Worm (Caenorhabditis elegans) whole organism, L3 larva: ENCODE results near the gene H01M10.1.

Experiments used
- ZK546.5 ChIP-seq: sonication (generic microtip); optimal IDR thresholded peaks from 2 replicates; lab custom pipeline; 2017; ENCODE audit warnings: missing biosample characterization, missing genetic modification characterization
- aly-2 ChIP-seq: fragments of 150-350 bp; optimal IDR thresholded peaks from 2 replicates; lab custom pipeline; 2014; ENCODE audit warnings: missing biosample characterization, missing genetic modification characterization
- ama-1 ChIP-seq: fragments of 150-350 bp; optimal IDR thresholded peaks from 2 replicates; lab custom pipeline; 2018
- ceh-16 ChIP-seq: sonication (generic microtip); optimal IDR thresholded peaks from 2 replicates; lab custom pipeline; 2017; ENCODE audit warnings: missing biosample characterization, missing genetic modification characterization
- ceh-28 ChIP-seq: fragments of 150-350 bp; optimal IDR thresholded peaks from 2 replicates; lab custom pipeline; 2014; ENCODE audit warnings: missing biosample characterization, missing genetic modification reagents, missing genetic modification characterization
- ceh-82 ChIP-seq: fragments of 150-350 bp; optimal IDR thresholded peaks from 2 replicates; lab custom pipeline; 2014; ENCODE audit warnings: missing biosample characterization, missing genetic modification characterization
- ceh-9 ChIP-seq: sonication (generic microtip); optimal IDR thresholded peaks from 2 replicates; lab custom pipeline; 2018; ENCODE audit warnings: missing biosample characterization, missing genetic modification characterization
- daf-12 ChIP-seq: fragments of 150-350 bp; optimal IDR thresholded peaks from 2 replicates; lab custom pipeline; 2014; ENCODE audit warnings: missing biosample characterization, missing genetic modification reagents, missing genetic modification characterization
- egl-27 ChIP-seq: sonication (generic microtip); optimal IDR thresholded peaks from 4 replicates; lab custom pipeline; 2017; ENCODE audit warnings: missing biosample characterization, missing genetic modification reagents, missing genetic modification characterization
- egl-5 ChIP-seq: fragments of 150-350 bp; optimal IDR thresholded peaks from 2 replicates; lab custom pipeline; 2017; ENCODE audit warnings: missing biosample characterization, missing genetic modification reagents, missing genetic modification characterization, inconsistent platforms
- elt-1 ChIP-seq: fragments of 150-350 bp; optimal IDR thresholded peaks from 2 replicates; lab custom pipeline; 2014; ENCODE audit warnings: missing biosample characterization, missing genetic modification characterization
- elt-2 ChIP-seq: sonication (generic microtip); optimal IDR thresholded peaks from 2 replicates; lab custom pipeline; 2016; ENCODE audit warnings: missing genetic modification reagents, mild to moderate bottlenecking, missing genetic modification characterization, missing compliant biosample characterization
- elt-3 ChIP-seq, 3 experiments: fragments of 150-350 bp in 1 of 3; sonication (generic microtip) in 2 of 3; optimal IDR thresholded peaks; 2 replicates in 2 of 3; 4 replicates in 1 of 3; lab custom pipeline; 2014 to 2017; ENCODE audit warnings: missing biosample characterization in 3 of 3, missing genetic modification characterization in 3 of 3
- eor-1 ChIP-seq, 2 experiments: fragments of 150-350 bp; optimal IDR thresholded peaks; 2 replicates each; lab custom pipeline; 2014 to 2018; ENCODE audit warnings: missing biosample characterization in 2 of 2, missing genetic modification characterization in 2 of 2
- fkh-10 ChIP-seq: sonication (generic microtip); optimal IDR thresholded peaks from 2 replicates; lab custom pipeline; 2017; ENCODE audit warnings: missing biosample characterization, missing genetic modification reagents, missing genetic modification characterization
- fkh-2 ChIP-seq: fragments of 150-350 bp; optimal IDR thresholded peaks from 2 replicates; lab custom pipeline; 2014; ENCODE audit warnings: missing biosample characterization, missing genetic modification reagents, missing genetic modification characterization
- hmg-11 ChIP-seq: sonication (generic microtip); optimal IDR thresholded peaks from 2 replicates; lab custom pipeline; 2016; ENCODE audit warnings: missing genetic modification characterization, missing compliant biosample characterization
- jun-1 ChIP-seq: fragments of 150-350 bp; optimal IDR thresholded peaks from 2 replicates; lab custom pipeline; 2014; ENCODE audit warnings: missing biosample characterization, missing genetic modification reagents, missing genetic modification characterization
- lin-15B ChIP-seq: fragments of 150-350 bp; optimal IDR thresholded peaks from 2 replicates; lab custom pipeline; 2014; ENCODE audit warnings: missing biosample characterization, missing genetic modification characterization
- lin-39 ChIP-seq: fragments of 150-350 bp; optimal IDR thresholded peaks from 2 replicates; lab custom pipeline; 2018; ENCODE audit warnings: missing biosample characterization, missing genetic modification reagents, missing genetic modification characterization
- nfya-1 ChIP-seq: sonication (generic microtip); optimal IDR thresholded peaks from 2 replicates; lab custom pipeline; 2017; ENCODE audit warnings: missing genetic modification characterization, mild to moderate bottlenecking, missing compliant biosample characterization, antibody characterized with exemption, moderate library complexity; ENCODE audit not compliant: insufficient read depth
- nhr-11 ChIP-seq: fragments of 150-350 bp; optimal IDR thresholded peaks from 2 replicates; lab custom pipeline; 2014; ENCODE audit warnings: missing biosample characterization, missing genetic modification characterization
- nhr-12 ChIP-seq: fragments of 150-350 bp; optimal IDR thresholded peaks from 2 replicates; lab custom pipeline; 2014; ENCODE audit warnings: missing biosample characterization, missing genetic modification characterization
- nhr-23 ChIP-seq: fragments of 150-350 bp; optimal IDR thresholded peaks from 2 replicates; lab custom pipeline; 2014; ENCODE audit warnings: missing biosample characterization, missing genetic modification reagents, missing genetic modification characterization
- nhr-237 ChIP-seq: fragments of 150-350 bp; optimal IDR thresholded peaks from 2 replicates; lab custom pipeline; 2014; ENCODE audit warnings: missing biosample characterization, missing genetic modification characterization
- nhr-28 ChIP-seq: fragments of 150-350 bp; optimal IDR thresholded peaks from 2 replicates; lab custom pipeline; 2014; ENCODE audit warnings: missing biosample characterization, missing genetic modification characterization
- nhr-43 ChIP-seq: sonication (generic microtip); optimal IDR thresholded peaks from 2 replicates; lab custom pipeline; 2016; ENCODE audit warnings: mild to moderate bottlenecking, missing genetic modification characterization, missing compliant biosample characterization; ENCODE audit not compliant: poor library complexity, severe bottlenecking
- nhr-77 ChIP-seq: fragments of 150-350 bp; optimal IDR thresholded peaks from 2 replicates; lab custom pipeline; 2014; ENCODE audit warnings: missing biosample characterization, missing genetic modification characterization
- pha-4 ChIP-seq: fragments of 150-350 bp; optimal IDR thresholded peaks from 2 replicates; lab custom pipeline; 2014; ENCODE audit warnings: missing biosample characterization, missing genetic modification reagents, missing genetic modification characterization
- sea-2 ChIP-seq: fragments of 150-350 bp; sonication (generic microtip); optimal IDR thresholded peaks from 4 replicates; lab custom pipeline; 2014; ENCODE audit warnings: missing biosample characterization, missing genetic modification reagents, missing genetic modification characterization
- skn-1 ChIP-seq: fragments of 150-350 bp; optimal IDR thresholded peaks from 2 replicates; lab custom pipeline; 2014; ENCODE audit warnings: missing biosample characterization, missing genetic modification characterization
- snpc-4 ChIP-seq: fragments of 150-350 bp; optimal IDR thresholded peaks from 2 replicates; lab custom pipeline; 2014; ENCODE audit warnings: missing biosample characterization, missing genetic modification characterization
- unc-39 ChIP-seq: sonication (generic microtip); optimal IDR thresholded peaks from 4 replicates; lab custom pipeline; 2017; ENCODE audit warnings: missing biosample characterization, missing genetic modification characterization
- zag-1 ChIP-seq: fragments of 150-350 bp; optimal IDR thresholded peaks from 2 replicates; lab custom pipeline; 2014; ENCODE audit warnings: missing biosample characterization, missing genetic modification characterization
- ztf-4 ChIP-seq: fragments of 150-350 bp; optimal IDR thresholded peaks from 2 replicates; lab custom pipeline; 2014; ENCODE audit warnings: missing biosample characterization, missing genetic modification characterization

H01M10.1 gene

DNA sequence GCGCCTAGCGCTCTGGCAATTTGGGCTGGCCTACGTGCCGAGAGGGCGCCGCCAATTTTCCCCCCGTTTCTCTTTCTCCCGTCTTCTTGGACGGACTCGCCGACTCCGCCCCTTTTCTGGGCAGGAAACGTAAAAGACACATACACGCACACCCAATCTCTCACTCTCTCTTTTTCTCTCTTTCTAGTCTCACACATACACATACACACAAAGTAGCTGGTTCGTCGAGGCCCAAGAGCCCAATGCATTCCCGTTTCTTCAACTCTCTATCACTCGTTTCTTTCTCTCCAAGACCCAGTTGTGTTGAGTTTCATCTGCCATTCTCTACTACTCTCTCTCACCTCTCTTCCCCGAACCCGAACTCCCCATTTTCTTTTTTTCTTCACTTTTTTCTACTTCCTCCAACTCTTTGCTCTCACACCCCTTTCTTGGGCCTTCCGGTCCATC, 18.5 kb upstream of the H01M10.1 start (continued):
- TF ChIP-seq nhr-12 (tag; lab: Kevin White, UChicago) (no peak), unc-39 (tag; lab: Kevin White, UChicago) (no peak), aly-2 (no peak), ceh-28 (tag; lab: Kevin White, UChicago) (no peak), ama-1 (no peak), pha-4 (tag; lab: Kevin White, UChicago) (no peak), nhr-11 (tag; lab: Kevin White, UChicago) (no peak), ceh-9 (tag; lab: Kevin White, UChicago) (no peak), zag-1 (peak; percentile 40), sea-2 (GFP tag; lab: Kevin White, UChicago) (no peak), fkh-10 (GFP tag; lab: Kevin White, UChicago) (peak; percentile 54), fkh-2 (no peak)

DNA sequence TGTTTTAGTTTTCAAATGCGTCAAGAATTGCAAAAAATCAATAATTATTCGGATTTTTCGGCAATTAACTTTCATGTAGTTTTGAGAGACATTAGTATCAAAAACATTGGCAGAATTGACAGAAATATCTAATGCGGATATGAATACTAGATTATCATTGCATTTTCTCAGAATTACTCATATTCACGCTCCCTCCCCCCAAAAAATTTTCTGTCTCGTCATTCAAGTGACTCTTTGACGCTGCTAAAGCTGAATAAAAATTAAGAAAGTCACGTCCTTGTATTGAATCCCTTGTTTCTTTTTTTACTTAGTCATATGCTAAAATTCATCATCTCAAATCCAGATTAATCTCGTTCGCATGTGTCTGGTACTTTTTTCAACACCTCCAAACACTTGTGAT, 16.2 kb upstream of the H01M10.1 start:
- no peak for TF ChIP-seq hmg-11 (tag; lab: Kevin White, UChicago)
- no peak for TF ChIP-seq nhr-77 (tag; lab: Kevin White, UChicago)
- no peak for TF ChIP-seq eor-1 (tag; optimal IDR thresholded peaks at IDR 0.05; lab: Kevin White, UChicago)
- TF ChIP-seq nhr-23 (tag; lab: Kevin White, UChicago) = no peak
- TF ChIP-seq nhr-43 (tag; lab: Kevin White, UChicago) = no peak
- TF ChIP-seq snpc-4 = no peak
- peak; percentile 21 for TF ChIP-seq nfya-1 (tag; lab: Kevin White, UChicago)
- TF ChIP-seq nhr-28 = no peak
- TF ChIP-seq nhr-237 (tag; lab: Kevin White, UChicago) = no peak
- TF ChIP-seq fkh-2 = no peak
- TF ChIP-seq skn-1 (tag; lab: Kevin White, UChicago) = peak; percentile 20

DNA sequence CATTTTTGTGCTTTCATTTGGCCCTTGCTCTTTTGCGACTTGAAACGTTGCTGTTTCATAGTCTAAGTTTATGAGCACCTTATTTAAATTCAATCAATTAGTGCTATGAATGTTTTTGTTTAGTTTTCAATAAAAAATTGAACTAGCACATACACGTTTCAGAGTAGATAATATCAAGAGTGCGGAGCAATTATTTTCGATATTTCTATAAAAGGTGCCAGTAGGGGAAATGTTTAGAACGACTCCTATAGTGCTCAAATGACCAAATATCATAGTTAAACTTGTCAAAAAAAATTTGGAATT, 15.3 kb upstream of the H01M10.1 start:
- TF ChIP-seq ZK546.5 (no peak), unc-39 (tag; lab: Kevin White, UChicago) (no peak), ama-1 (no peak), egl-5 (tag; lab: Kevin White, UChicago) (no peak), elt-2 (tag; lab: Kevin White, UChicago) (no peak), zag-1 (no peak), elt-1 (tag; lab: Kevin White, UChicago) (no peak), ztf-4 (no peak), ceh-9 (tag; lab: Kevin White, UChicago) (no peak), egl-27 (tag; lab: Kevin White, UChicago) (no peak), lin-39 (no peak), nhr-237 (tag; lab: Kevin White, UChicago) (no peak), snpc-4 (no peak), lin-15B (no peak)

DNA sequence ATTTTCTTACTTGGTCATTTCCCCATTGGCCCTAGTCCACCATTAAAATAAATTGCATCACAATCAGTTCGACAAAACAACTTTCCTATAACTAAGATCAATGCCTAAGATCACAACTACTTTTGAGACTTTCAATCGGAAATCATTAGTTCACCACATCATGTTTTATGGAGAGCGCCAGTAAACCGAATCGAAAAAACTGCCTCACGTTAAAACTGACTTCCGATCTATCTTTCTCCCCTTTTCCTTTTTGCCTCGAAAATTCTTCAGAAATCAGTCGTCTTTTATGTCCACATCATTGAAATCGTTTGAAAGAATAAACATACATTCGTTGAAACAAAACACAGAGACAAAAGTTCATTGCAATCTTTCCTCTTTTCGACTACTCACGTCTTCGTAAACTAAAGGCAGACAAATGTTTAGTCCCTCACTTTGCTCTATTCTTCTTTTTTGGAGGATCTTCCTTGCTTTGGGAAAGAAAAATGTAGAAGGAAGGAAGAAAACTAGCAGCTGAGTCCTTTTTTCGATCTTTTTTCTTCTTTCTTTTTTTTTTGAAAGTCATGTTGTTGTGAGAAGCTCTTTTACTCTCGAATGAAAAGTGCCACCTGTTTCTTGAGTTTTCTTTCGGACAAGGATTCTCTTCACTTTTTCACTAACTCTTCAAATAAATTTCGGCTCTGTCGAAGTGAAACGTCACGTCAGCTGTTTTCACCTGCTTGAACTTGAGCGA, 14.8 kb upstream of the H01M10.1 start:
- TF ChIP-seq elt-1 (tag; lab: Kevin White, UChicago) (peak; percentile 23), fkh-10 (GFP tag; lab: Kevin White, UChicago) (peak; percentile 83), ceh-82 (tag; lab: Kevin White, UChicago) (no peak), nfya-1 (tag; lab: Kevin White, UChicago) (peak; percentile 30)
- TF ChIP-seq, all 47 proteins: peak for 3

DNA sequence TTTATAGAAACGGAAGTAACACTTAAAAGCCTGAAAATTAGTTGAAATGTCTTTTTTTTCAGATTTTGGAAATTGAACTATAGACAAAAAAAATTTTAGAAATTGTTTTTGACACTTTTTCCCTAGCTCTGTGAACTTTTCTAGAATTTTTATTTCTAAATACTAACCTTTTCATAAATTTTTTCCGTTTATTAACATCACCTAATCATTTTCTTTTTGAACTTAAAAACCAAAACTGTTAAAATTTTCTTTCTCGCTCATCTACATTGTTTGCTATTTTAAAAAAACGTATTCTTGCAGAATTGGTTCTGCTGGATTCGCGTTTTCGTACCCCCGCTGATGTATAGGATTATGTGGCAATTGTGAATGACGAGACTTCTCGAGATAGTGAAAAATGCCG, 13.3 kb upstream of the H01M10.1 start, which contains the start of the genes nhr-40 and T03G6.7:
TSS of gene nhr-40 (plus strand) at position 301 of the 400 bp plus-strand sequence.
TSS of gene T03G6.7 (plus strand) at position 337 of the 400 bp plus-strand sequence.
- TF ChIP-seq ceh-16 (tag; lab: Kevin White, UChicago) = no peak
- no peak for TF ChIP-seq nfya-1 (tag; lab: Kevin White, UChicago)
- no peak for TF ChIP-seq elt-1 (tag; lab: Kevin White, UChicago)
- no peak for TF ChIP-seq ama-1
- TF ChIP-seq aly-2 = no peak
- TF ChIP-seq egl-27 (tag; lab: Kevin White, UChicago) = no peak
- TF ChIP-seq daf-12 (tag; lab: Kevin White, UChicago) = no peak
- no peak for TF ChIP-seq hmg-11 (tag; lab: Kevin White, UChicago)
- no peak for TF ChIP-seq ztf-4
- TF ChIP-seq jun-1 (tag; lab: Kevin White, UChicago) = no peak
- TF ChIP-seq ceh-28 (tag; lab: Kevin White, UChicago) = no peak
- no peak for TF ChIP-seq elt-3 (tag; optimal IDR thresholded peaks at IDR 0.05; lab: Kevin White, UChicago)
